Worm (Caenorhabditis elegans): ENCODE data around the gene ZK938.1.

The ZK938.1 gene

ce11 chrII:9828502-9828901 lies 706 bp upstream of the ZK938.1 start:
- TF ChIP-seq efl-3 (GFP tag; optimal IDR thresholded peaks at IDR 0.05) (no peak), xbp-1 (tag; optimal IDR thresholded peaks at IDR 0.05) (no peak), skn-1 (tag; optimal IDR thresholded peaks at IDR 0.05) (no peak)

- TF ChIP-seq ztf-4 (tag; optimal IDR thresholded peaks at IDR 0.05) (no peak), unc-30 (tag; optimal IDR thresholded peaks at IDR 0.05) (no peak), nhr-20 (tag; optimal IDR thresholded peaks at IDR 0.05) (no peak), irx-1 (tag; optimal IDR thresholded peaks at IDR 0.05) (no peak), jun-1 (tag; optimal IDR thresholded peaks at IDR 0.05) (no peak), ceh-8 (GFP tag; optimal IDR thresholded peaks at IDR 0.05) (no peak), C16A3.4 (tag; optimal IDR thresholded peaks at IDR 0.05) (no peak), sptf-1 (tag; optimal IDR thresholded peaks at IDR 0.05) (no peak), lsy-2 (tag; optimal IDR thresholded peaks at IDR 0.05) (no peak), elt-3 (tag; optimal IDR thresholded peaks at IDR 0.05) (no peak), nhr-71 (tag; optimal IDR thresholded peaks at IDR 0.05) (no peak), ceh-90 (tag; optimal IDR thresholded peaks at IDR 0.05) (no peak)
Measured at ce11 chrII:9831033-9831432, 1.8 kb downstream of the ZK938.1 start, which contains the start of gene ZK938.12. Gene ZK938.12, plus strand, starts transcription at chrII:9831333.

ce11 chrII:9833855-9834254 lies 4.6 kb downstream of the ZK938.1 start, which contains the start of gene ZK938.3:
Gene ZK938.3, minus strand, starts transcription at chrII:9833955.
- TF ChIP-seq ets-5 (GFP tag; IDR thresholded peaks at IDR 0.05) (no peak), unc-30 (tag; optimal IDR thresholded peaks at IDR 0.05) (no peak), xbp-1 (tag; optimal IDR thresholded peaks at IDR 0.05) (no peak), alr-1 (tag; optimal IDR thresholded peaks at IDR 0.05; ENCODE audit: borderline replicate concordance) (no peak), fkh-10 (GFP tag; optimal IDR thresholded peaks at IDR 0.05) (no peak), C04F5.9 (tag; optimal IDR thresholded peaks at IDR 0.05) (no peak), ama-1 (optimal IDR thresholded peaks at IDR 0.05) (no peak), snu-23 (GFP tag; optimal IDR thresholded peaks at IDR 0.05) (no peak), ceh-63 (GFP tag; optimal IDR thresholded peaks at IDR 0.05) (no peak), egl-13 (tag; optimal IDR thresholded peaks at IDR 0.05) (no peak)

- TF ChIP-seq mef-2 (tag; optimal IDR thresholded peaks at IDR 0.05) (no peak), C04F5.9 (tag; optimal IDR thresholded peaks at IDR 0.05) (no peak), aly-2 (tag; optimal IDR thresholded peaks at IDR 0.05) (no peak)
Measured at ce11 chrII:9834921-9835320, 5.7 kb downstream of the ZK938.1 start, which contains the start of gene arrd-5. Gene arrd-5, plus strand, starts transcription at chrII:9835221.

ce11 chrII:9835958-9836357 lies 6.8 kb downstream of the ZK938.1 start:
- TF ChIP-seq sox-4 (tag; optimal IDR thresholded peaks at IDR 0.05) (no peak), ceh-8 (GFP tag; optimal IDR thresholded peaks at IDR 0.05) (no peak), zag-1 (tag; optimal IDR thresholded peaks at IDR 0.05) (no peak), xbp-1 (tag; optimal IDR thresholded peaks at IDR 0.05) (no peak), lin-35 (GFP tag; optimal IDR thresholded peaks at IDR 0.05) (no peak), nhr-85 (tag) (no peak), mep-1 (tag; optimal IDR thresholded peaks at IDR 0.05) (no peak), sup-37 (GFP tag; optimal IDR thresholded peaks at IDR 0.05) (no peak), rnt-1 (tag; optimal IDR thresholded peaks at IDR 0.05) (no peak), C16A3.4 (tag; optimal IDR thresholded peaks at IDR 0.05) (no peak), tlp-1 (tag; optimal IDR thresholded peaks at IDR 0.05) (no peak), grh-1 (GFP tag; IDR thresholded peaks at IDR 0.05) (no peak), ceh-82 (tag; optimal IDR thresholded peaks at IDR 0.05) (no peak), C04F5.9 (tag; optimal IDR thresholded peaks at IDR 0.05) (no peak), ceh-88 (GFP tag; IDR thresholded peaks at IDR 0.05) (no peak), C34B4.2 (tag; optimal IDR thresholded peaks at IDR 0.05) (no peak), aha-1 (tag; optimal IDR thresholded peaks at IDR 0.05) (no peak), nhr-47 (tag; optimal IDR thresholded peaks at IDR 0.05) (no peak), lir-3 (tag; optimal IDR thresholded peaks at IDR 0.05; ENCODE audit: poor library complexity) (no peak)
